Fruit fly (Drosophila melanogaster) whole organism, embryonic: ENCODE data around the gene Pvf3.

Experiments used
- CG10543 ChIP-seq: fragments of 200-800 bp; sonication (Bioruptor generic); optimal IDR thresholded peaks from 3 replicates; lab custom pipeline; 2017; ENCODE audit warnings: missing biosample characterization, mild to moderate bottlenecking, missing genetic modification characterization, moderate library complexity
- CG15514 ChIP-seq: fragments of 200-800 bp; sonication (Bioruptor generic); optimal IDR thresholded peaks from 3 replicates; lab custom pipeline; 2017; ENCODE audit warnings: missing biosample characterization, missing genetic modification characterization, mild to moderate bottlenecking, moderate library complexity, missing genetic modification reagents
- CG16813 ChIP-seq: fragments of 200-800 bp; sonication (Bioruptor generic); IDR thresholded peaks from 3 replicates; pipeline ENCODE4 v1.3.6; 2022; ENCODE audit warnings: missing biosample characterization, missing genetic modification characterization; ENCODE audit not compliant: partially characterized antibody
- CG4820 ChIP-seq: fragments of 200-800 bp; sonication (Bioruptor generic); optimal IDR thresholded peaks from 3 replicates; lab custom pipeline; 2016; ENCODE audit warnings: missing biosample characterization, missing genetic modification characterization
- CG9437 ChIP-seq: fragments of 200-800 bp; sonication (Bioruptor generic); optimal IDR thresholded peaks from 2 replicates; lab custom pipeline; 2018; ENCODE audit warnings: missing biosample characterization, mild to moderate bottlenecking, missing genetic modification characterization
- Hey ChIP-seq: fragments of 200-800 bp; sonication (Bioruptor generic); optimal IDR thresholded peaks from 3 replicates; lab custom pipeline; 2018; ENCODE audit warnings: missing biosample characterization, mild to moderate bottlenecking, missing genetic modification characterization
- Sry-δ ChIP-seq: fragments of 200-800 bp; sonication (Bioruptor generic); optimal IDR thresholded peaks from 2 replicates; lab custom pipeline; 2016; ENCODE audit warnings: missing biosample characterization, missing genetic modification characterization
- ab ChIP-seq: fragments of 200-800 bp; sonication (Bioruptor generic); optimal IDR thresholded peaks from 2 replicates; lab custom pipeline; 2016; ENCODE audit warnings: missing biosample characterization, missing genetic modification characterization
- dm ChIP-seq: fragments of 200-800 bp; sonication (Bioruptor generic); optimal IDR thresholded peaks from 3 replicates; lab custom pipeline; 2016; ENCODE audit warnings: missing biosample characterization, missing genetic modification characterization
- ems ChIP-seq: fragments of 200-800 bp; sonication (Bioruptor generic); optimal IDR thresholded peaks from 3 replicates; lab custom pipeline; 2016; ENCODE audit warnings: missing biosample characterization, missing genetic modification characterization
- scrt ChIP-seq: fragments of 200-800 bp; sonication (Bioruptor generic); optimal IDR thresholded peaks from 2 replicates; lab custom pipeline; 2018; ENCODE audit warnings: missing biosample characterization, mild to moderate bottlenecking, missing genetic modification characterization, moderate library complexity
- yki ChIP-seq: fragments of >200 bp; optimal IDR thresholded peaks from 3 replicates; lab custom pipeline; 2018

DNA sequence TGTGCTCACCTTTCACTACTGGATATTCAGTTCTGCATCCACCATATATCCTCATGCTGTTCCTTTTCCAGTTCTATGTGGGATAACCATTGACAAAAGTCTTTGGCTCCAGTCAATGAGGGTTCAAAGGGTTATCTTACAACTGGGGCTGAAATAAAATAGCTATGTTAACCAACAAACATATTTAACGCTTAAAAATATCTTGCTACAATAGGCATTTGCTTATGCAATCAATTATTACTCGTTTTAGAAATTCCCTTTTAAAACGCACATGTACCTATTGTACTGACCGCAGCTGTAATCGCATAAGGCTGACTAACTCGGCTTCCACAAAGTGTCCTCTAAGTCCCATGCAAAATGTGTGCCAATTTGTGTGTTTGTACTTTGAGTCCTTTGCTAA, 21.8 kb upstream of the Pvf3 start:
- TF ChIP-seq CG4820 (GFP tag; lab: Kevin White, UChicago) (no peak), ab (GFP tag; lab: Kevin White, UChicago) (no peak), dm (GFP tag; lab: Kevin White, UChicago) (no peak), CG15514 (GFP tag; lab: Kevin White, UChicago) (no peak), Hey (tag; lab: Kevin White, UChicago) (no peak), Sry-δ (GFP tag; lab: Kevin White, UChicago) (no peak), CG10543 (GFP tag; lab: Kevin White, UChicago) (no peak), ems (GFP tag; lab: Kevin White, UChicago) (no peak), CG9437 (GFP tag; lab: Kevin White, UChicago) (no peak), yki (lab: Kevin White, UChicago) (no peak), scrt (GFP tag; lab: Kevin White, UChicago) (no peak), CG16813 (GFP tag; lab: Robert Waterston, UW) (no peak)
